Worm (Caenorhabditis elegans): Measurements from ENCODE around the gene C26F1.1.

DNA sequence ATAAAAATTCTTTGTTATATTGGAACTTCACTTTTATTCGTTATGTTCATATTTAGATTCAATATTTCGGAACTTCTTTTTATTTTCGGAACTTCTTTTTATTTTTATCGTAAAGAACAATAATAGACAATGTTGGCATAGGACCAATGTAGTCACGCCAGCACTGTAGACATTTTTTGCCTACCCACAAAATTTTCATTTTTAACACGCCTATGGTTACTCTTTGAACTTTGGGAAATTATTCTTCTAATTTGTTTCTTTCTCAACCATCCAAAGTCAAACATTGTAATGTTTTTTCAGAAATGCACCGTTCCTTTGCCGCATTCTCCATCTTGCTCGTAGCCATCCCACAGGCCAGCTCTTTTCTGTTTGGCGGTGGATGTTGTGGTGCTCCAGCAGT lies at the start of gene C26F1.1:
- TF ChIP-seq him-1 (tag; optimal IDR thresholded peaks at IDR 0.05), result no peak
- no peak for TF ChIP-seq W03F9.2 (tag; optimal IDR thresholded peaks at IDR 0.05)
- TF ChIP-seq dao-5 (tag; optimal IDR thresholded peaks at IDR 0.05), result no peak
